Fruit fly (Drosophila melanogaster): Measurements from ENCODE around the gene Cnot4.

Cnot4 gene

dm6 chr2L:10386208-10386805 lies 10.2 kb upstream of the Cnot4 start, which contains the start of the genes Cdk1 and mRpS7 (continued):
- TF ChIP-seq CG8632 (GFP tag; optimal IDR thresholded peaks at IDR 0.05), result peak; percentile 51
- peak; percentile 57 for TF ChIP-seq dsx (GFP tag; optimal IDR thresholded peaks at IDR 0.05; ENCODE audit: poor library complexity, severe bottlenecking)
- TF ChIP-seq Hr38 (GFP tag; optimal IDR thresholded peaks at IDR 0.05), result no peak
- TF ChIP-seq CG15336 (GFP tag; IDR thresholded peaks at IDR 0.05), result peak; percentile 65
- TF ChIP-seq svp (GFP tag), result no peak
- TF ChIP-seq vri (GFP tag; optimal IDR thresholded peaks at IDR 0.05), result no peak
- TF ChIP-seq CG6854 (GFP tag; optimal IDR thresholded peaks at IDR 0.05), result no peak
- TF ChIP-seq Sox14 (GFP tag; optimal IDR thresholded peaks at IDR 0.05), result peak; percentile 74
- peak; percentile 57 for TF ChIP-seq CG4318 (GFP tag; optimal IDR thresholded peaks at IDR 0.05)
- no peak for TF ChIP-seq Sox102F (GFP tag; optimal IDR thresholded peaks at IDR 0.05)
- TF ChIP-seq CG11762 (GFP tag; optimal IDR thresholded peaks at IDR 0.05; ENCODE audit: insufficient read depth), result peak; percentile 44
- TF ChIP-seq fd59A (GFP tag; optimal IDR thresholded peaks at IDR 0.05), result no peak
- no peak for TF ChIP-seq CG1621 (tag; optimal IDR thresholded peaks at IDR 0.05)
- TF ChIP-seq CG10631 (GFP tag; optimal IDR thresholded peaks at IDR 0.05), result peak; percentile 72
- peak; percentile 59 for TF ChIP-seq Ets21C (GFP tag; optimal IDR thresholded peaks at IDR 0.05)
- TF ChIP-seq dac (GFP tag; optimal IDR thresholded peaks at IDR 0.05), result peak; percentile 28
- peak; percentile 71 for TF ChIP-seq CG3032 (tag; optimal IDR thresholded peaks at IDR 0.05)
- TF ChIP-seq CG6163 (GFP tag; IDR thresholded peaks at IDR 0.05), result no peak
- peak; percentile 22 for TF ChIP-seq CG7368 (GFP tag; optimal IDR thresholded peaks at IDR 0.05)
- TF ChIP-seq CG3919 (GFP tag; optimal IDR thresholded peaks at IDR 0.05), result no peak
- peak; percentile 74 for TF ChIP-seq topi (GFP tag; optimal IDR thresholded peaks at IDR 0.05)
- TF ChIP-seq CG31627 (GFP tag; optimal IDR thresholded peaks at IDR 0.05), result peak; percentile 74
- peak in 1 of 2 experiments; percentile 68 for TF ChIP-seq ss (GFP tag; optimal IDR thresholded peaks at IDR 0.05)

dm6 chr2L:10386824-10387223 lies 9.7 kb upstream of the Cnot4 start:
- TF ChIP-seq spab (GFP tag; optimal IDR thresholded peaks at IDR 0.05) (no peak), eg (GFP tag; IDR thresholded peaks at IDR 0.05) (no peak), CG3032 (tag; optimal IDR thresholded peaks at IDR 0.05) (no peak), Met (GFP tag; optimal IDR thresholded peaks at IDR 0.05) (no peak), CG6163 (GFP tag; IDR thresholded peaks at IDR 0.05) (no peak), CG10669 (GFP tag; optimal IDR thresholded peaks at IDR 0.05) (no peak), salr (GFP tag; optimal IDR thresholded peaks at IDR 0.05) (no peak), CG8119 (GFP tag; IDR thresholded peaks at IDR 0.05) (no peak), CG10631 (GFP tag; optimal IDR thresholded peaks at IDR 0.05) (no peak)

- TF ChIP-seq Hr38 (GFP tag; optimal IDR thresholded peaks at IDR 0.05) (no peak), lz (GFP tag; optimal IDR thresholded peaks at IDR 0.05) (peak; percentile 61), ss (GFP tag; optimal IDR thresholded peaks at IDR 0.05) (peak in 1 of 2 experiments; percentile 24), dac (GFP tag; optimal IDR thresholded peaks at IDR 0.05) (peak; percentile 8), spab (GFP tag; optimal IDR thresholded peaks at IDR 0.05) (no peak), CG11294 (GFP tag; IDR thresholded peaks at IDR 0.05) (no peak), CG9139 (GFP tag; optimal IDR thresholded peaks at IDR 0.05) (no peak), CG15336 (GFP tag; IDR thresholded peaks at IDR 0.05) (0 out of 2 replicates have a peak, but pooled peaks have one; percentile 31), Met (GFP tag; optimal IDR thresholded peaks at IDR 0.05) (peak; percentile 62), svp (GFP tag) (no peak), vri (GFP tag; optimal IDR thresholded peaks at IDR 0.05) (peak; percentile 45), CG34406 (GFP tag; optimal IDR thresholded peaks at IDR 0.05) (no peak), net (GFP tag; optimal IDR thresholded peaks at IDR 0.05) (peak; percentile 23), CG6854 (GFP tag; optimal IDR thresholded peaks at IDR 0.05) (no peak), CG31627 (GFP tag; optimal IDR thresholded peaks at IDR 0.05) (peak; percentile 58), CG6163 (GFP tag; IDR thresholded peaks at IDR 0.05) (no peak), CG8119 (GFP tag; IDR thresholded peaks at IDR 0.05) (no peak; the same call in 2 of the 3 replicates), CG4318 (GFP tag; optimal IDR thresholded peaks at IDR 0.05) (no peak), CG16779 (tag; optimal IDR thresholded peaks at IDR 0.05) (no peak), Eip75B (GFP tag; optimal IDR thresholded peaks at IDR 0.05) (peak; percentile 67), CG8319 (GFP tag; optimal IDR thresholded peaks at IDR 0.05) (no peak), pdm3 (GFP tag; optimal IDR thresholded peaks at IDR 0.05) (peak; percentile 73), CG11902 (GFP tag; optimal IDR thresholded peaks at IDR 0.05) (peak; percentile 11), Eip93F (GFP tag; optimal IDR thresholded peaks at IDR 0.05) (peak; percentile 21), CG6808 (GFP tag; optimal IDR thresholded peaks at IDR 0.05) (no peak), CG8632 (GFP tag; optimal IDR thresholded peaks at IDR 0.05) (no peak), Smox (GFP tag; optimal IDR thresholded peaks at IDR 0.05) (peak; percentile 56), CG1621 (tag; optimal IDR thresholded peaks at IDR 0.05) (no peak), eg (GFP tag; IDR thresholded peaks at IDR 0.05) (no peak; the same call in 1 of the 3 replicates), Sox102F (GFP tag; optimal IDR thresholded peaks at IDR 0.05) (peak; percentile 4)
Measured at dm6 chr2L:10387869-10388726, 8.4 kb upstream of the Cnot4 start, which contains the start of gene da. TSS of gene da (plus strand) at chr2L:10388105.

All from whole organism, prepupa.